Worm (Caenorhabditis elegans) whole organism, midembryonic: ENCODE results near the gene C53B7.6.

Experiments used
- T22C8.4 ChIP-seq: fragments of 200-800 bp; sonication (Bioruptor generic); IDR thresholded peaks from 2 replicates; pipeline ENCODE4 v1.3.6; 2022; ENCODE audit warnings: missing genetic modification characterization, missing compliant biosample characterization
- cog-1 ChIP-seq: sonication (generic microtip); optimal IDR thresholded peaks from 2 replicates; lab custom pipeline; 2016; ENCODE audit warnings: missing genetic modification characterization, missing compliant biosample characterization
- flt-1 ChIP-seq: fragments of 200-800 bp; sonication (Bioruptor generic); IDR thresholded peaks from 2 replicates; pipeline ENCODE4 v1.3.6; 2022; ENCODE audit warnings: missing genetic modification characterization, missing compliant biosample characterization
- klf-2 ChIP-seq: fragments of 200-800 bp; sonication (Bioruptor generic); conservative IDR thresholded peaks from 2 replicates; pipeline ENCODE4 v1.3.6; 2022; ENCODE audit warnings: missing genetic modification reagents, missing genetic modification characterization, missing compliant biosample characterization
- med-1 ChIP-seq: sonication (generic microtip); optimal IDR thresholded peaks from 2 replicates; lab custom pipeline; 2017; ENCODE audit warnings: missing genetic modification characterization, mild to moderate bottlenecking, missing compliant biosample characterization, antibody characterized with exemption, missing genetic modification reagents; ENCODE audit not compliant: insufficient read depth
- ref-1 ChIP-seq: fragments of 200-800 bp; sonication (Bioruptor generic); conservative IDR thresholded peaks from 2 replicates; pipeline ENCODE4 v1.3.6; 2022; ENCODE audit warnings: missing genetic modification reagents, missing genetic modification characterization, missing compliant biosample characterization
- tab-1 ChIP-seq: fragments of 200-800 bp; sonication (Bioruptor generic); IDR thresholded peaks from 2 replicates; pipeline ENCODE4 v1.3.6; 2022; ENCODE audit warnings: missing genetic modification characterization, missing compliant biosample characterization
- ztf-23 ChIP-seq: fragments of 200-800 bp; sonication (Bioruptor generic); IDR thresholded peaks from 2 replicates; pipeline ENCODE4 v1.3.6; 2022; ENCODE audit warnings: missing genetic modification reagents, missing genetic modification characterization, missing compliant biosample characterization
- ztf-29 ChIP-seq: fragments of 200-800 bp; sonication (Bioruptor generic); IDR thresholded peaks from 2 replicates; pipeline ENCODE4 v1.3.6; 2022; ENCODE audit warnings: missing genetic modification reagents, missing genetic modification characterization, missing compliant biosample characterization

Gene C53B7.6

ce11 chrX:6844394-6845072 is 24.0 kb downstream of the C53B7.6 start, which contains the start of gene C53B7.3:
Gene C53B7.3, plus strand, starts transcription at chrX:6844755.
- no peak for TF ChIP-seq ztf-23 (GFP tag; lab: Robert Waterston, UW)
- no peak for TF ChIP-seq ref-1 (GFP tag; lab: Robert Waterston, UW)
- TF ChIP-seq flt-1: no peak
- no peak for TF ChIP-seq med-1
- no peak for TF ChIP-seq cog-1 (tag; lab: Kevin White, UChicago)

ce11 chrX:6840670-6841308 is 27.8 kb downstream of the C53B7.6 start, which contains the start of the genes glr-6 and asg-2:
Gene glr-6, minus strand, starts transcription at chrX:6840720.
Gene asg-2, plus strand, starts transcription at chrX:6841258.
- 0 out of 2 replicates have a peak, but pooled peaks have one; percentile 53 for TF ChIP-seq flt-1
- no peak for TF ChIP-seq ztf-23 (GFP tag; lab: Robert Waterston, UW)
- TF ChIP-seq ref-1 (GFP tag; lab: Robert Waterston, UW): no peak
- TF ChIP-seq cog-1 (tag; lab: Kevin White, UChicago): peak; percentile 47
- peak; percentile 87 for TF ChIP-seq T22C8.4
- TF ChIP-seq tab-1 (GFP tag; lab: Robert Waterston, UW): no peak
- TF ChIP-seq klf-2: no peak
- TF ChIP-seq ztf-29 (GFP tag; lab: Robert Waterston, UW): no peak
- TF ChIP-seq med-1: no peak

- TF ChIP-seq tab-1 (GFP tag; lab: Robert Waterston, UW): no peak
- TF ChIP-seq flt-1: no peak
- TF ChIP-seq cog-1 (tag; lab: Kevin White, UChicago): no peak
- no peak for TF ChIP-seq klf-2
- TF ChIP-seq med-1: no peak
- no peak for TF ChIP-seq T22C8.4
- no peak for TF ChIP-seq ztf-23 (GFP tag; lab: Robert Waterston, UW)
- TF ChIP-seq ref-1 (GFP tag; lab: Robert Waterston, UW): no peak
- no peak for TF ChIP-seq ztf-29 (GFP tag; lab: Robert Waterston, UW)
Observed at ce11 chrX:6836065-6836527, 32.5 kb downstream of the C53B7.6 start, which contains the start of gene F41B4.3. Gene F41B4.3, minus strand, starts transcription at chrX:6836115.

ce11 chrX:6835166-6835565 is 33.4 kb downstream of the C53B7.6 start, which contains the start of gene F41B4.2:
Gene F41B4.2, minus strand, starts transcription at chrX:6835266.
- TF ChIP-seq flt-1 (no peak), med-1 (no peak), ztf-23 (GFP tag; lab: Robert Waterston, UW) (no peak), tab-1 (GFP tag; lab: Robert Waterston, UW) (no peak), klf-2 (no peak), T22C8.4 (no peak), ref-1 (GFP tag; lab: Robert Waterston, UW) (no peak), cog-1 (tag; lab: Kevin White, UChicago) (no peak), ztf-29 (GFP tag; lab: Robert Waterston, UW) (no peak)

ce11 chrX:6825840-6826239 is 42.7 kb downstream of the C53B7.6 start, which contains the start of gene F41B4.1:
Gene F41B4.1, minus strand, starts transcription at chrX:6825862.
- TF ChIP-seq ztf-23 (GFP tag; lab: Robert Waterston, UW) (no peak), cog-1 (tag; lab: Kevin White, UChicago) (no peak), med-1 (no peak), flt-1 (no peak), T22C8.4 (no peak), tab-1 (GFP tag; lab: Robert Waterston, UW) (no peak), ztf-29 (GFP tag; lab: Robert Waterston, UW) (no peak), klf-2 (no peak), ref-1 (GFP tag; lab: Robert Waterston, UW) (no peak)

ce11 chrX:6823218-6823979 is 45.2 kb downstream of the C53B7.6 start, which contains the start of gene gei-15:
Gene gei-15, minus strand, starts transcription at chrX:6823268.
- TF ChIP-seq med-1: no peak
- no peak for TF ChIP-seq cog-1 (tag; lab: Kevin White, UChicago)
- no peak for TF ChIP-seq ref-1 (GFP tag; lab: Robert Waterston, UW)
- TF ChIP-seq T22C8.4: no peak
- TF ChIP-seq flt-1: no peak
- TF ChIP-seq ztf-23 (GFP tag; lab: Robert Waterston, UW): no peak
- TF ChIP-seq ztf-29 (GFP tag; lab: Robert Waterston, UW): no peak
- no peak for TF ChIP-seq tab-1 (GFP tag; lab: Robert Waterston, UW)
- TF ChIP-seq klf-2: no peak

- TF ChIP-seq klf-2: no peak
- TF ChIP-seq cog-1 (tag; lab: Kevin White, UChicago): no peak
- no peak for TF ChIP-seq T22C8.4
- TF ChIP-seq ref-1 (GFP tag; lab: Robert Waterston, UW): no peak
- no peak for TF ChIP-seq med-1
- no peak for TF ChIP-seq tab-1 (GFP tag; lab: Robert Waterston, UW)
- TF ChIP-seq ztf-23 (GFP tag; lab: Robert Waterston, UW): no peak
- no peak for TF ChIP-seq flt-1
Observed at ce11 chrX:6822552-6822951, 46.0 kb downstream of the C53B7.6 start.

ce11 chrX:6819633-6820032 is 48.9 kb downstream of the C53B7.6 start:
- no peak for TF ChIP-seq T22C8.4
- no peak for TF ChIP-seq cog-1 (tag; lab: Kevin White, UChicago)
- no peak for TF ChIP-seq ztf-29 (GFP tag; lab: Robert Waterston, UW)
- TF ChIP-seq med-1: no peak
- TF ChIP-seq ztf-23 (GFP tag; lab: Robert Waterston, UW): no peak
- TF ChIP-seq tab-1 (GFP tag; lab: Robert Waterston, UW): no peak
- no peak for TF ChIP-seq ref-1 (GFP tag; lab: Robert Waterston, UW)
- TF ChIP-seq flt-1: no peak
- TF ChIP-seq klf-2: no peak

- TF ChIP-seq T22C8.4: no peak
- no peak for TF ChIP-seq ztf-23 (GFP tag; lab: Robert Waterston, UW)
- TF ChIP-seq tab-1 (GFP tag; lab: Robert Waterston, UW): no peak
- no peak for TF ChIP-seq klf-2
- TF ChIP-seq ztf-29 (GFP tag; lab: Robert Waterston, UW): no peak
- TF ChIP-seq flt-1: no peak
Observed at ce11 chrX:6819135-6819534, 49.4 kb downstream of the C53B7.6 start.
